Worm (Caenorhabditis elegans) whole organism, L2 larva: ENCODE data around the gene R12B2.8.

Source experiments
- Y55F3AM.14 ChIP-seq: fragments of 200-800 bp; sonication (Bioruptor generic); optimal IDR thresholded peaks from 2 replicates; lab custom pipeline; 2018; ENCODE audit warnings: mild to moderate bottlenecking, missing genetic modification characterization, missing compliant biosample characterization
- aly-2 ChIP-seq: fragments of 150-350 bp; optimal IDR thresholded peaks from 2 replicates; lab custom pipeline; 2014; ENCODE audit warnings: missing biosample characterization, missing genetic modification characterization
- mdl-1 ChIP-seq, 2 experiments: fragments of 150-350 bp in 1 of 2; sonication (generic microtip) in 1 of 2; optimal IDR thresholded peaks; 2 replicates each; lab custom pipeline; 2017; ENCODE audit warnings: missing biosample characterization in 2 of 2, missing genetic modification characterization in 2 of 2
- nhr-11 ChIP-seq: fragments of 150-350 bp; optimal IDR thresholded peaks from 2 replicates; lab custom pipeline; 2014; ENCODE audit warnings: missing biosample characterization, missing genetic modification characterization
- nhr-237 ChIP-seq: fragments of 150-350 bp; optimal IDR thresholded peaks from 2 replicates; lab custom pipeline; 2014; ENCODE audit warnings: missing biosample characterization, missing genetic modification characterization
- nhr-77 ChIP-seq: fragments of 150-350 bp; optimal IDR thresholded peaks from 2 replicates; lab custom pipeline; 2014; ENCODE audit warnings: missing biosample characterization, missing genetic modification characterization
- skn-1 ChIP-seq: sonication (generic microtip); optimal IDR thresholded peaks from 2 replicates; lab custom pipeline; 2017; ENCODE audit warnings: missing biosample characterization, missing genetic modification characterization
- unc-39 ChIP-seq: fragments of 150-350 bp; optimal IDR thresholded peaks from 2 replicates; lab custom pipeline; 2014; ENCODE audit warnings: missing biosample characterization, missing genetic modification characterization
- unc-62 ChIP-seq: fragments of 150-350 bp; optimal IDR thresholded peaks from 2 replicates; lab custom pipeline; 2014; ENCODE audit warnings: missing biosample characterization, missing genetic modification reagents, missing genetic modification characterization
- ztf-11 ChIP-seq: sonication (generic microtip); optimal IDR thresholded peaks from 2 replicates; lab custom pipeline; 2017; ENCODE audit warnings: missing biosample characterization, missing genetic modification characterization

ce11 chrIII:5798747-5799146 is 25.0 kb upstream of the R12B2.8 start, which contains the start of gene ceh-10:
- TF ChIP-seq mdl-1 (tag; optimal IDR thresholded peaks at IDR 0.05; lab: Kevin White, UChicago), result no peak
- TF ChIP-seq nhr-77 (tag; lab: Kevin White, UChicago), result no peak
- no peak for TF ChIP-seq nhr-237 (tag; lab: Kevin White, UChicago)
- TF ChIP-seq ztf-11 (tag; lab: Kevin White, UChicago), result no peak
- no peak for TF ChIP-seq nhr-11 (tag; lab: Kevin White, UChicago)
- no peak for TF ChIP-seq aly-2 (tag; lab: Kevin White, UChicago)
- TF ChIP-seq Y55F3AM.14 (GFP tag; lab: Kevin White, UChicago), result no peak
- no peak for TF ChIP-seq unc-39 (tag; lab: Kevin White, UChicago)
- no peak for TF ChIP-seq skn-1 (tag; lab: Kevin White, UChicago)
- no peak for TF ChIP-seq unc-62 (GFP tag; lab: Kevin White, UChicago)
